Fruit fly (Drosophila melanogaster): ENCODE results near the gene CG31933.

- TF ChIP-seq CG6683 (GFP tag; optimal IDR thresholded peaks at IDR 0.05) (no peak), dpn (GFP tag; optimal IDR thresholded peaks at IDR 0.05) (no peak), CG3281 (GFP tag; optimal IDR thresholded peaks at IDR 0.05) (no peak), knrl (GFP tag; IDR thresholded peaks at IDR 0.05; ENCODE audit: partially characterized antibody) (no peak), CG7928 (GFP tag; optimal IDR thresholded peaks at IDR 0.05) (no peak), Dll (GFP tag; IDR thresholded peaks at IDR 0.05; ENCODE audit: partially characterized antibody) (no peak), CG11696 (GFP tag; IDR thresholded peaks at IDR 0.05) (no peak), disco-r (GFP tag; optimal IDR thresholded peaks at IDR 0.05) (no peak), GATAe (GFP tag; conservative IDR thresholded peaks at IDR 0.05) (no peak), Blimp-1 (GFP tag; optimal IDR thresholded peaks at IDR 0.05) (no peak)
These were observed 32.9 kb downstream of the CG31933 start, which contains the start of gene Gr22d for dm6 chr2L:1790261-1790660.
